Fruit fly (Drosophila melanogaster) whole organism, embryonic: ENCODE measurements around the gene Obp73a.
A peak's percentile ranks its signal among the peaks of the same experiment; 100 is the strongest.

Source experiments
- Abd-B ChIP-seq: fragments of 200-800 bp; sonication (Bioruptor generic); optimal IDR thresholded peaks from 2 replicates; lab custom pipeline; 2018; ENCODE audit warnings: missing biosample characterization, mild to moderate bottlenecking, missing genetic modification characterization, moderate library complexity
- CG11696 ChIP-seq: fragments of 200-800 bp; sonication (Bioruptor generic); IDR thresholded peaks from 2 replicates; pipeline ENCODE4 v1.3.6; 2022; ENCODE audit warnings: missing biosample characterization, missing genetic modification characterization
- CG11723 ChIP-seq: fragments of 200-800 bp; sonication (Bioruptor generic); optimal IDR thresholded peaks from 2 replicates; lab custom pipeline; 2017; ENCODE audit warnings: missing biosample characterization, mild to moderate bottlenecking, missing genetic modification characterization
- CG13624 ChIP-seq: fragments of 200-800 bp; sonication (Bioruptor generic); optimal IDR thresholded peaks from 2 replicates; lab custom pipeline; 2016; ENCODE audit warnings: missing biosample characterization, missing genetic modification characterization
- CG13894 ChIP-seq: fragments of 200-800 bp; sonication (Bioruptor generic); optimal IDR thresholded peaks from 3 replicates; lab custom pipeline; 2018; ENCODE audit warnings: missing biosample characterization, mild to moderate bottlenecking, missing genetic modification characterization, moderate library complexity
- CG15514 ChIP-seq: fragments of 200-800 bp; sonication (Bioruptor generic); optimal IDR thresholded peaks from 3 replicates; lab custom pipeline; 2017; ENCODE audit warnings: missing biosample characterization, missing genetic modification characterization, mild to moderate bottlenecking, moderate library complexity, missing genetic modification reagents
- CG17829 ChIP-seq: fragments of 200-800 bp; optimal IDR thresholded peaks from 2 replicates; lab custom pipeline; 2019; ENCODE audit warnings: missing biosample characterization, mild to moderate bottlenecking, missing genetic modification characterization, moderate library complexity
- CG17912 ChIP-seq: fragments of 200-800 bp; sonication (Bioruptor generic); optimal IDR thresholded peaks from 2 replicates; lab custom pipeline; 2018; ENCODE audit warnings: missing biosample characterization, mild to moderate bottlenecking, missing genetic modification characterization
- CG2889 ChIP-seq: fragments of 200-800 bp; sonication (Bioruptor generic); IDR thresholded peaks from 3 replicates; pipeline ENCODE4 v1.3.6; 2022; ENCODE audit warnings: missing biosample characterization, missing genetic modification characterization
- CG30020 ChIP-seq: fragments of 200-800 bp; optimal IDR thresholded peaks from 2 replicates; lab custom pipeline; 2019; ENCODE audit warnings: missing biosample characterization, mild to moderate bottlenecking, missing genetic modification characterization, moderate library complexity
- CG33213 ChIP-seq: fragments of 200-800 bp; sonication (Bioruptor generic); optimal IDR thresholded peaks from 3 replicates; lab custom pipeline; 2016; ENCODE audit warnings: missing biosample characterization, missing genetic modification characterization
- CG33557 ChIP-seq: fragments of 200-800 bp; sonication (Bioruptor generic); optimal IDR thresholded peaks from 2 replicates; lab custom pipeline; 2019; ENCODE audit warnings: missing biosample characterization, mild to moderate bottlenecking, missing genetic modification characterization, moderate library complexity
- CG5245 ChIP-seq: fragments of 200-800 bp; sonication (Bioruptor generic); optimal IDR thresholded peaks from 3 replicates; lab custom pipeline; 2016; ENCODE audit warnings: missing biosample characterization, missing genetic modification characterization
- CG6175 ChIP-seq: fragments of 200-800 bp; sonication (Bioruptor generic); IDR thresholded peaks from 3 replicates; pipeline ENCODE4 v1.3.6; 2022; ENCODE audit warnings: missing biosample characterization, missing genetic modification characterization
- CG6654 ChIP-seq: fragments of 200-800 bp; sonication (Bioruptor generic); optimal IDR thresholded peaks from 2 replicates; lab custom pipeline; 2017; ENCODE audit warnings: missing biosample characterization, mild to moderate bottlenecking, missing genetic modification characterization
- CG7987 ChIP-seq: fragments of 200-800 bp; sonication (Bioruptor generic); optimal IDR thresholded peaks from 2 replicates; lab custom pipeline; 2018; ENCODE audit warnings: missing biosample characterization, mild to moderate bottlenecking, missing genetic modification characterization, moderate library complexity
- CG8765 ChIP-seq: fragments of 200-800 bp; sonication (Bioruptor generic); IDR thresholded peaks from 2 replicates; pipeline ENCODE4 v1.3.6; 2022; ENCODE audit warnings: missing biosample characterization, missing genetic modification characterization
- CG8944 ChIP-seq: fragments of 200-800 bp; sonication (Bioruptor generic); optimal IDR thresholded peaks from 3 replicates; lab custom pipeline; 2016; ENCODE audit warnings: missing biosample characterization, missing genetic modification characterization
- Doc3 ChIP-seq: fragments of 200-800 bp; sonication (Bioruptor generic); IDR thresholded peaks from 3 replicates; pipeline ENCODE4 v1.3.6; 2022; ENCODE audit warnings: missing biosample characterization, missing genetic modification characterization; ENCODE audit not compliant: partially characterized antibody
- Dref ChIP-seq: fragments of 200-800 bp; sonication (Bioruptor generic); IDR thresholded peaks from 2 replicates; pipeline ENCODE4 v1.3.6; 2022; ENCODE audit warnings: missing biosample characterization, missing genetic modification characterization
- Elba2 ChIP-seq: fragments of 200-800 bp; sonication (Bioruptor generic); optimal IDR thresholded peaks from 3 replicates; lab custom pipeline; 2016; ENCODE audit warnings: missing biosample characterization, missing genetic modification characterization
- Ets65A ChIP-seq: fragments of 200-800 bp; sonication (Bioruptor generic); peaks from one replicate; lab custom pipeline; 2016; ENCODE audit warnings: missing biosample characterization, missing genetic modification characterization
- NK7.1 ChIP-seq: fragments of 200-800 bp; sonication (Bioruptor generic); optimal IDR thresholded peaks from 3 replicates; lab custom pipeline; 2016; ENCODE audit warnings: missing biosample characterization, missing genetic modification characterization
- Pdp1 ChIP-seq, 2 experiments: fragments of 200-800 bp; sonication (Bioruptor generic); optimal IDR thresholded peaks; 3 replicates each; lab custom pipeline; 2016; ENCODE audit warnings: missing biosample characterization in 2 of 2, missing genetic modification characterization in 2 of 2, mild to moderate bottlenecking in 1 of 2, moderate library complexity in 1 of 2
- Scr ChIP-seq: fragments of 200-800 bp; sonication (Bioruptor generic); IDR thresholded peaks from 2 replicates; pipeline ENCODE4 v1.3.6; 2022; ENCODE audit warnings: missing biosample characterization, missing genetic modification characterization; ENCODE audit not compliant: partially characterized antibody
- ase ChIP-seq: fragments of 200-800 bp; sonication (Bioruptor generic); IDR thresholded peaks from 3 replicates; pipeline ENCODE4 v1.3.6; 2022; ENCODE audit warnings: missing biosample characterization, missing genetic modification characterization
- cg ChIP-seq: fragments of 200-800 bp; sonication (Bioruptor generic); optimal IDR thresholded peaks from 3 replicates; lab custom pipeline; 2019; ENCODE audit warnings: missing biosample characterization, mild to moderate bottlenecking, missing genetic modification characterization, moderate library complexity
- chif ChIP-seq, 2 experiments: fragments of 200-800 bp; sonication (Bioruptor generic); optimal IDR thresholded peaks; 3 replicates each; lab custom pipeline; 2016; ENCODE audit warnings: missing biosample characterization in 2 of 2, missing genetic modification characterization in 2 of 2
- da ChIP-seq: fragments of 200-800 bp; sonication (Bioruptor generic); optimal IDR thresholded peaks from 2 replicates; lab custom pipeline; 2016; ENCODE audit warnings: missing biosample characterization, missing genetic modification characterization
- disco-r ChIP-seq: fragments of 200-800 bp; sonication (Bioruptor generic); optimal IDR thresholded peaks from 2 replicates; lab custom pipeline; 2016; ENCODE audit warnings: missing biosample characterization, missing genetic modification characterization
- exex ChIP-seq: fragments of 200-800 bp; sonication (Bioruptor generic); optimal IDR thresholded peaks from 4 replicates; lab custom pipeline; 2018; ENCODE audit warnings: missing biosample characterization, mild to moderate bottlenecking, missing genetic modification characterization, moderate library complexity
- eyg ChIP-seq: fragments of 200-800 bp; sonication (Bioruptor generic); optimal IDR thresholded peaks from 3 replicates; lab custom pipeline; 2016; ENCODE audit warnings: missing biosample characterization, missing genetic modification characterization
- gcm ChIP-seq: fragments of 200-800 bp; sonication (Bioruptor generic); optimal IDR thresholded peaks from 2 replicates; lab custom pipeline; 2019; ENCODE audit warnings: missing biosample characterization, mild to moderate bottlenecking, missing genetic modification characterization, moderate library complexity
- ham ChIP-seq: fragments of 200-800 bp; sonication (Bioruptor generic); IDR thresholded peaks from 2 replicates; pipeline ENCODE4 v1.3.6; 2022; ENCODE audit warnings: missing biosample characterization, missing genetic modification characterization
- lola ChIP-seq, 3 experiments: fragments of >200 bp in 2 of 3; fragments of 200-800 bp in 1 of 3; sonication (Bioruptor generic) in 1 of 3; optimal IDR thresholded peaks; 2 replicates each; lab custom pipeline; 2017 to 2019; ENCODE audit warnings: missing biosample characterization in 3 of 3, missing genetic modification characterization in 3 of 3, mild to moderate bottlenecking in 1 of 3, moderate library complexity in 1 of 3
- maf-S ChIP-seq: fragments of 200-800 bp; sonication (Bioruptor generic); optimal IDR thresholded peaks from 2 replicates; lab custom pipeline; 2016; ENCODE audit warnings: missing biosample characterization, missing genetic modification characterization
- mam ChIP-seq: fragments of 200-800 bp; sonication (Bioruptor generic); optimal IDR thresholded peaks from 3 replicates; lab custom pipeline; 2016; ENCODE audit warnings: missing biosample characterization, missing genetic modification characterization
- nerfin-1 ChIP-seq: fragments of 200-800 bp; sonication (Bioruptor generic); optimal IDR thresholded peaks from 3 replicates; lab custom pipeline; 2019; ENCODE audit warnings: missing biosample characterization, mild to moderate bottlenecking, missing genetic modification characterization, moderate library complexity
- pita ChIP-seq: fragments of 200-800 bp; sonication (Bioruptor generic); optimal IDR thresholded peaks from 2 replicates; lab custom pipeline; 2017; ENCODE audit warnings: missing biosample characterization, mild to moderate bottlenecking, missing genetic modification characterization
- pnt ChIP-seq: fragments of 200-800 bp; sonication (Bioruptor generic); optimal IDR thresholded peaks from 3 replicates; lab custom pipeline; 2016; ENCODE audit warnings: missing biosample characterization, missing genetic modification characterization
- row ChIP-seq: fragments of 200-800 bp; sonication (Bioruptor generic); IDR thresholded peaks from 3 replicates; pipeline ENCODE4 v1.3.6; 2022; ENCODE audit warnings: missing biosample characterization, missing genetic modification characterization
- salm ChIP-seq: fragments of 200-800 bp; sonication (Bioruptor generic); optimal IDR thresholded peaks from 2 replicates; lab custom pipeline; 2018; ENCODE audit warnings: missing biosample characterization, mild to moderate bottlenecking, missing genetic modification characterization
- sc ChIP-seq, 3 experiments: fragments of >200 bp in 2 of 3; fragments of 200-800 bp in 1 of 3; sonication (Bioruptor generic) in 1 of 3; optimal IDR thresholded peaks; 2 replicates in 2 of 3; 3 replicates in 1 of 3; lab custom pipeline; 2017; ENCODE audit warnings: mild to moderate bottlenecking in 1 of 3, missing biosample characterization in 1 of 3, missing genetic modification characterization in 1 of 3, missing genetic modification reagents in 1 of 3
- sd ChIP-seq: fragments of 200-800 bp; sonication (Bioruptor generic); optimal IDR thresholded peaks from 3 replicates; lab custom pipeline; 2018; ENCODE audit warnings: missing biosample characterization, mild to moderate bottlenecking, missing genetic modification characterization, moderate library complexity
- seq ChIP-seq: fragments of 200-800 bp; sonication (Bioruptor generic); IDR thresholded peaks from 2 replicates; pipeline ENCODE4 v1.3.6; 2022; ENCODE audit warnings: missing biosample characterization, missing genetic modification characterization
- sna ChIP-seq: fragments of 200-800 bp; sonication (Bioruptor generic); IDR thresholded peaks from 2 replicates; pipeline ENCODE4 v1.3.6; 2022; ENCODE audit warnings: missing biosample characterization, missing genetic modification characterization; ENCODE audit not compliant: partially characterized antibody
- wek ChIP-seq: fragments of 200-800 bp; sonication (Bioruptor generic); optimal IDR thresholded peaks from 3 replicates; lab custom pipeline; 2018; ENCODE audit warnings: missing biosample characterization, mild to moderate bottlenecking, missing genetic modification characterization, moderate library complexity
- wor ChIP-seq: fragments of 200-800 bp; sonication (Bioruptor generic); IDR thresholded peaks from 2 replicates; pipeline ENCODE4 v1.3.6; 2022; ENCODE audit warnings: missing biosample characterization, missing genetic modification characterization

Obp73a gene

dm6 chr3L:16956768-16957533, 12.8 kb downstream of the Obp73a start (continued):
- TF ChIP-seq mam: peak; percentile 62
- TF ChIP-seq CG15514 (GFP tag; lab: Kevin White, UChicago): peak; percentile 57
- TF ChIP-seq row (GFP tag; lab: Robert Waterston, UW): peak; percentile 80
- TF ChIP-seq CG17912 (GFP tag; lab: Kevin White, UChicago): no peak
- TF ChIP-seq CG8944 (GFP tag; lab: Kevin White, UChicago): no peak
- TF ChIP-seq ham (GFP tag; lab: Robert Waterston, UW): no peak
- TF ChIP-seq sc (optimal IDR thresholded peaks at IDR 0.05; lab: Kevin White, UChicago): no peak
- peak; percentile 15 for TF ChIP-seq sc (GFP tag; optimal IDR thresholded peaks at IDR 0.05; lab: Kevin White, UChicago)
- no peak for TF ChIP-seq CG8765
- no peak for TF ChIP-seq pita (GFP tag; lab: Kevin White, UChicago)
- TF ChIP-seq chif (GFP tag; optimal IDR thresholded peaks at IDR 0.05; lab: Kevin White, UChicago): peak; percentile 47 to 59
- peak; percentile 67 for TF ChIP-seq seq (GFP tag; lab: Robert Waterston, UW)
- peak; percentile 21 for TF ChIP-seq eyg
- TF ChIP-seq sna (GFP tag; lab: Robert Waterston, UW): no peak
- TF ChIP-seq maf-S (GFP tag; lab: Kevin White, UChicago): no peak
- peak; percentile 24 to 38 for TF ChIP-seq Pdp1 (GFP tag; optimal IDR thresholded peaks at IDR 0.05; lab: Kevin White, UChicago)
- TF ChIP-seq CG17829 (tag; lab: Kevin White, UChicago): peak; percentile 64
- TF ChIP-seq sd (tag; lab: Kevin White, UChicago): peak; percentile 92
- TF ChIP-seq salm (tag; lab: Kevin White, UChicago): peak; percentile 49
- TF ChIP-seq Dref: 0 out of 2 replicates have a peak, but pooled peaks have one; percentile 6
- peak; percentile 86 for TF ChIP-seq Ets65A
- peak; percentile 6 for TF ChIP-seq CG6654
- TF ChIP-seq CG11723 (GFP tag; lab: Kevin White, UChicago): no peak
- peak; percentile 73 for TF ChIP-seq ase (GFP tag; lab: Robert Waterston, UW)
- TF ChIP-seq wek: no peak
- no peak for TF ChIP-seq Scr
- TF ChIP-seq CG11696: peak; percentile 57; the same call in 1 of the 2 replicates
- TF ChIP-seq Doc3 (GFP tag; lab: Robert Waterston, UW): no peak
- TF ChIP-seq CG2889 (GFP tag; lab: Robert Waterston, UW): 0 out of 3 replicates have a peak, but pooled peaks have one; percentile 37
- peak; percentile 51; the same call in 1 of the 2 replicates for TF ChIP-seq wor (GFP tag; lab: Robert Waterston, UW)
- peak; percentile 23 for TF ChIP-seq CG5245 (GFP tag; lab: Kevin White, UChicago)
- TF ChIP-seq nerfin-1 (tag; lab: Kevin White, UChicago): no peak
- no peak for TF ChIP-seq CG30020 (tag; lab: Kevin White, UChicago)
- peak; percentile 20 for TF ChIP-seq cg (GFP tag; lab: Kevin White, UChicago)
- TF ChIP-seq exex (tag; lab: Kevin White, UChicago): no peak
- no peak for TF ChIP-seq CG33213
- no peak for TF ChIP-seq Elba2 (GFP tag; lab: Kevin White, UChicago)
- peak; percentile 72 for TF ChIP-seq Abd-B (GFP tag; lab: Kevin White, UChicago)
- peak in 1 of 3 experiments; percentile 45 for TF ChIP-seq lola (GFP tag; optimal IDR thresholded peaks at IDR 0.05; lab: Kevin White, UChicago)
- peak; percentile 15 for TF ChIP-seq gcm (GFP tag; lab: Kevin White, UChicago)
- no peak for TF ChIP-seq CG7987 (GFP tag; lab: Kevin White, UChicago)
- no peak for TF ChIP-seq NK7.1
- TF ChIP-seq CG6175 (GFP tag; lab: Robert Waterston, UW): no peak
- TF ChIP-seq pnt (GFP tag; lab: Kevin White, UChicago): peak; percentile 3
- TF ChIP-seq da (GFP tag; lab: Kevin White, UChicago): no peak
- TF ChIP-seq CG33557 (GFP tag; lab: Kevin White, UChicago): no peak
- TF ChIP-seq CG13894: peak; percentile 28
- TF ChIP-seq CG13624: peak; percentile 42
- peak; percentile 2 for TF ChIP-seq disco-r (GFP tag; lab: Kevin White, UChicago)
